Fruit fly (Drosophila melanogaster): Measurements from ENCODE around the gene futsch.

The futsch gene

DNA sequence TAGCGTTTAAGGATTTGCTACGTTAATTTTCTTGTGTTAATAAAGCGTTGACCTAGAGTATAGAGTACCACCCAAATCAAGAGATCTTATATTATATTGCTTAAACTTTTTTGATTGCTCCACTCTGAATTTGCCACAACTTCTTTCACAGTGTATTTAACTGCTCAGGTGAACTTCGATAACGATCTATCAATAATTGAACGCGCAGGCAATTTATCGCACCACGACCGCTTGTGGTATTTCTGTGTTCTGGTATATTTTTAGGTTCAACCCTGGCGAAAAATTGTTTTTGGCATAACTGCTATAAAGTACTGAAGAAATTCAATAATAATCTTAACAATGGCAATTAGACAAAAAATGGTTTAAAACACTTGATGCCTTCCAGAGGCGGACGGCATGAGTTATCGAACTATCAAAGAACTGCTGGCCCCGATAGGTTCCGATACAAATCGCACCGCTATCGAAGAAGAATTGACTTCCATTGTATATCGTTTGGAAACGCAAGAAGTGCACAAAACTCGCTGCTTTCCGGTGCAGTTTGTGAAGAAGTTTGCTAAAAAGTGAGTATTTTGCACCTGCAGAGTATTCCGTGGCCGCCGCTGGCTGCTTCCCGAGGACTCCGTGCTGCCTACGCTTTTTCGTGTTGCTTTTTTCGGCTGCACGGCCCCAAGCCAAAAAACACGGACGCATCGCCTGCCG, 38.6 kb upstream of the futsch start, which contains the start of gene ssx (continued):
- TF ChIP-seq CG2712 (tag; optimal IDR thresholded peaks at IDR 0.05) (peak; percentile 49), CG12942 (GFP tag; optimal IDR thresholded peaks at IDR 0.05) (peak; percentile 39), CG30020 (tag; optimal IDR thresholded peaks at IDR 0.05) (peak; percentile 29), CG13624 (GFP tag; optimal IDR thresholded peaks at IDR 0.05) (peak; percentile 23), CG34422 (GFP tag; IDR thresholded peaks at IDR 0.05) (0 out of 3 replicates have a peak, but pooled peaks have one; percentile 17), CG12155 (GFP tag; optimal IDR thresholded peaks at IDR 0.05) (no peak), CG18476 (GFP tag; optimal IDR thresholded peaks at IDR 0.05) (no peak), C15 (GFP tag; IDR thresholded peaks at IDR 0.05) (no peak), Scr (GFP tag; IDR thresholded peaks at IDR 0.05; ENCODE audit: partially characterized antibody) (peak; percentile 86), CG2129 (GFP tag; IDR thresholded peaks at IDR 0.05; ENCODE audit: partially characterized antibody) (peak; percentile 43; the same call in 1 of the 2 replicates), vnd (GFP tag; IDR thresholded peaks at IDR 0.05; ENCODE audit: partially characterized antibody) (peak; percentile 89), disco-r (GFP tag; optimal IDR thresholded peaks at IDR 0.05) (no peak), Atf6 (GFP tag; IDR thresholded peaks at IDR 0.05) (peak; percentile 42; the same call in 1 of the 2 replicates), Bteb2 (GFP tag; optimal IDR thresholded peaks at IDR 0.05) (peak; percentile 22), YL-1 (GFP tag; optimal IDR thresholded peaks at IDR 0.05) (peak; percentile 60), twi (tag; optimal IDR thresholded peaks at IDR 0.05) (no peak), HmgZ (tag; optimal IDR thresholded peaks at IDR 0.05) (peak; percentile 23), Oli (tag; optimal IDR thresholded peaks at IDR 0.05) (peak; percentile 4), nmo (GFP tag; optimal IDR thresholded peaks at IDR 0.05) (peak; percentile 19), Rx (GFP tag; IDR thresholded peaks at IDR 0.05) (peak; percentile 44; the same call in 1 of the 2 replicates), tgo (GFP tag; IDR thresholded peaks at IDR 0.05) (no peak), Dip2 (GFP tag; IDR thresholded peaks at IDR 0.05) (no peak), Hr3 (GFP tag; optimal IDR thresholded peaks at IDR 0.05) (peak; percentile 22), CG8290 (GFP tag; optimal IDR thresholded peaks at IDR 0.05) (peak; percentile 36), CG8290 (tag; optimal IDR thresholded peaks at IDR 0.05) (peak in 1 of 2 experiments; percentile 62), CG17385 (GFP tag; optimal IDR thresholded peaks at IDR 0.05) (peak; percentile 33), CG11696 (GFP tag; IDR thresholded peaks at IDR 0.05) (no peak), ind (GFP tag; optimal IDR thresholded peaks at IDR 0.05) (peak; percentile 18), ac (GFP tag; optimal IDR thresholded peaks at IDR 0.05) (no peak), Bdp1 (GFP tag; optimal IDR thresholded peaks at IDR 0.05) (peak; percentile 16), oc (tag; optimal IDR thresholded peaks at IDR 0.05) (no peak), CG10654 (GFP tag; optimal IDR thresholded peaks at IDR 0.05) (peak; percentile 4), CG32772 (GFP tag; IDR thresholded peaks at IDR 0.05) (no peak), gt (GFP tag; IDR thresholded peaks at IDR 0.05) (no peak), al (GFP tag; IDR thresholded peaks at IDR 0.05) (0 out of 2 replicates have a peak, but pooled peaks have one; percentile 4), nerfin-2 (GFP tag; IDR thresholded peaks at IDR 0.05; ENCODE audit: partially characterized antibody) (peak; percentile 96), yki (optimal IDR thresholded peaks at IDR 0.05) (no peak), Xbp1 (GFP tag; optimal IDR thresholded peaks at IDR 0.05) (peak; percentile 49), sob (GFP tag; IDR thresholded peaks at IDR 0.05) (peak; percentile 42; the same call in 1 of the 2 replicates), Trl (optimal IDR thresholded peaks at IDR 0.05) (no peak), Trl (GFP tag; optimal IDR thresholded peaks at IDR 0.05) (peak; percentile 13), luna (GFP tag; optimal IDR thresholded peaks at IDR 0.05) (peak; percentile 13), gsb (GFP tag; IDR thresholded peaks at IDR 0.05) (no peak), Meics (GFP tag; optimal IDR thresholded peaks at IDR 0.05) (no peak), dysf (GFP tag; IDR thresholded peaks at IDR 0.05) (peak; percentile 60; the same call in 1 of the 3 replicates), CG17359 (tag; optimal IDR thresholded peaks at IDR 0.05) (peak; percentile 45), CG18262 (tag; optimal IDR thresholded peaks at IDR 0.05) (peak; percentile 8), CG3163 (GFP tag; optimal IDR thresholded peaks at IDR 0.05) (no peak), sens (GFP tag) (peak; percentile 70), pnt (GFP tag; optimal IDR thresholded peaks at IDR 0.05) (peak; percentile 32), Dp (GFP tag; optimal IDR thresholded peaks at IDR 0.05) (peak; percentile 42)

All from whole organism, embryonic.